Worm (Caenorhabditis elegans) whole organism, L4/young adult: ENCODE results near the gene ptp-4A2.
A peak's percentile ranks its signal among the peaks of the same experiment; 100 is the strongest.

Experiments
- W03F9.2 ChIP-seq: fragments of 150-350 bp; optimal IDR thresholded peaks from 2 replicates; lab custom pipeline; 2014; ENCODE audit warnings: missing biosample characterization, missing genetic modification characterization
- dao-5 ChIP-seq: sonication (generic microtip); optimal IDR thresholded peaks from 2 replicates; lab custom pipeline; 2016; ENCODE audit warnings: missing genotype, missing genetic modification characterization, moderate library complexity, missing compliant biosample characterization
- him-1 ChIP-seq: sonication (generic microtip); optimal IDR thresholded peaks from 2 replicates; lab custom pipeline; 2016; ENCODE audit warnings: missing genotype, missing genetic modification reagents, missing genetic modification characterization, missing compliant biosample characterization

Gene ptp-4A2

ce11 chrX:3943213-3943612, at the start of gene ptp-4A2:
Gene ptp-4A2, minus strand, starts transcription at chrX:3943313.
- TF ChIP-seq him-1 (tag; lab: Kevin White, UChicago) (no peak), dao-5 (no peak), W03F9.2 (tag; lab: Kevin White, UChicago) (no peak)

- TF ChIP-seq W03F9.2 (tag; lab: Kevin White, UChicago) (no peak), dao-5 (no peak), him-1 (tag; lab: Kevin White, UChicago) (no peak)
Measured at ce11 chrX:3991652-3992051, 48.5 kb upstream of the ptp-4A2 start.

- no peak for TF ChIP-seq dao-5
Measured at ce11 chrX:3990941-3991340, 47.8 kb upstream of the ptp-4A2 start.

- TF ChIP-seq dao-5 (no peak), W03F9.2 (tag; lab: Kevin White, UChicago) (no peak), him-1 (tag; lab: Kevin White, UChicago) (no peak)
Measured at ce11 chrX:3990495-3990894, 47.4 kb upstream of the ptp-4A2 start.

ce11 chrX:3988575-3988974, 45.5 kb upstream of the ptp-4A2 start:
- no peak for TF ChIP-seq dao-5
- TF ChIP-seq W03F9.2 (tag; lab: Kevin White, UChicago) = no peak
- TF ChIP-seq him-1 (tag; lab: Kevin White, UChicago) = no peak

ce11 chrX:3982370-3982769, 39.3 kb upstream of the ptp-4A2 start:
- TF ChIP-seq him-1 (tag; lab: Kevin White, UChicago) (no peak), W03F9.2 (tag; lab: Kevin White, UChicago) (no peak), dao-5 (no peak)

ce11 chrX:3979146-3979545, 36.0 kb upstream of the ptp-4A2 start:
- TF ChIP-seq W03F9.2 (tag; lab: Kevin White, UChicago) = no peak
- no peak for TF ChIP-seq him-1 (tag; lab: Kevin White, UChicago)
- no peak for TF ChIP-seq dao-5

- TF ChIP-seq him-1 (tag; lab: Kevin White, UChicago) = no peak
- TF ChIP-seq W03F9.2 (tag; lab: Kevin White, UChicago) = no peak
- TF ChIP-seq dao-5 = no peak
Measured at ce11 chrX:3977271-3977670, 34.2 kb upstream of the ptp-4A2 start.

ce11 chrX:3976755-3977154, 33.6 kb upstream of the ptp-4A2 start:
- TF ChIP-seq W03F9.2 (tag; lab: Kevin White, UChicago) (no peak), dao-5 (no peak), him-1 (tag; lab: Kevin White, UChicago) (no peak)

- TF ChIP-seq dao-5 = no peak
- no peak for TF ChIP-seq him-1 (tag; lab: Kevin White, UChicago)
- no peak for TF ChIP-seq W03F9.2 (tag; lab: Kevin White, UChicago)
Measured at ce11 chrX:3974160-3974559, 31.0 kb upstream of the ptp-4A2 start.

ce11 chrX:3973534-3973933, 30.4 kb upstream of the ptp-4A2 start, which contains the start of gene C16B8.4:
Gene C16B8.4, minus strand, starts transcription at chrX:3973634.
- TF ChIP-seq W03F9.2 (tag; lab: Kevin White, UChicago) (no peak), him-1 (tag; lab: Kevin White, UChicago) (no peak), dao-5 (no peak)

- no peak for TF ChIP-seq him-1 (tag; lab: Kevin White, UChicago)
- TF ChIP-seq dao-5 = no peak
- no peak for TF ChIP-seq W03F9.2 (tag; lab: Kevin White, UChicago)
Measured at ce11 chrX:3970786-3971185, 27.7 kb upstream of the ptp-4A2 start.

ce11 chrX:3969980-3970403, 26.9 kb upstream of the ptp-4A2 start:
- TF ChIP-seq him-1 (tag; lab: Kevin White, UChicago) (peak; percentile 65), W03F9.2 (tag; lab: Kevin White, UChicago) (no peak), dao-5 (peak; percentile 69)

- TF ChIP-seq him-1 (tag; lab: Kevin White, UChicago) = no peak
- no peak for TF ChIP-seq W03F9.2 (tag; lab: Kevin White, UChicago)
- no peak for TF ChIP-seq dao-5
Measured at ce11 chrX:3969353-3969752, 26.2 kb upstream of the ptp-4A2 start.

- peak; percentile 2 for TF ChIP-seq W03F9.2 (tag; lab: Kevin White, UChicago)
- no peak for TF ChIP-seq him-1 (tag; lab: Kevin White, UChicago)
Measured at ce11 chrX:3968209-3968960, 25.3 kb upstream of the ptp-4A2 start, which contains the start of gene C16B8.3. Gene C16B8.3, minus strand, starts transcription at chrX:3968634.
